Worm (Caenorhabditis elegans): ENCODE measurements around the gene C29E4.17.

DNA sequence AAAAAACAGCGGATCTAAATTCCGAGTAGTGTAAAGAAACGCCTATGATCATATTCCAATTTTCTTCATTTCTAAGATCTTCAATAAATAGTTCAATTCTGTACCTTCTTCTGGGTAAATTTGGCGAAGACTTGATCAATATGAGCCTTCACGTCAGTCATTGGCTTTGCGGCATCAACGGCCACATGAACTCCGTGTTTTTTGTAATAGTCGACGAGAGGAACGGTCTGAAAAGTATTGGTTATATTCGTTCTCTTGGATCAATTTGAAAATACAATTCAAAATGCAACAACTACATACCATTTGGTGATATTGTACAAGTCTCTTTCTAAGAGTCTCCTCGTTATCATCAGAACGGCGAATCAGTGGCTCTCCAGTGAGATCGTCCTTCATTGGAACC, 28.1 kb downstream of the C29E4.17 start:
- TF ChIP-seq fos-1 (tag; optimal IDR thresholded peaks at IDR 0.05) (no peak), dmd-4 (tag; optimal IDR thresholded peaks at IDR 0.05) (no peak), nhr-23 (tag; optimal IDR thresholded peaks at IDR 0.05) (no peak), nhr-25 (tag; optimal IDR thresholded peaks at IDR 0.05) (no peak), lsy-2 (tag; optimal IDR thresholded peaks at IDR 0.05) (no peak), ztf-11 (tag; optimal IDR thresholded peaks at IDR 0.05) (no peak), gmeb-1 (tag; optimal IDR thresholded peaks at IDR 0.05) (no peak), nhr-77 (tag; optimal IDR thresholded peaks at IDR 0.05) (no peak), ztf-4 (tag; optimal IDR thresholded peaks at IDR 0.05) (no peak), lin-13 (GFP tag; optimal IDR thresholded peaks at IDR 0.05) (no peak)
